Fruit fly (Drosophila melanogaster) whole organism, prepupa: Measurements from ENCODE around the gene Pif1A.

Experiments used
- CG1621 ChIP-seq: fragments of 200-800 bp; sonication (Bioruptor generic); optimal IDR thresholded peaks from 3 replicates; lab custom pipeline; 2018; ENCODE audit warnings: missing biosample characterization, mild to moderate bottlenecking, missing genetic modification characterization
- CG16779 ChIP-seq: fragments of 200-800 bp; sonication (Bioruptor generic); optimal IDR thresholded peaks from 3 replicates; lab custom pipeline; 2017; ENCODE audit warnings: missing biosample characterization, mild to moderate bottlenecking, missing genetic modification characterization
- CG6792 ChIP-seq: fragments of 200-800 bp; sonication (Bioruptor generic); optimal IDR thresholded peaks from 3 replicates; lab custom pipeline; 2016; ENCODE audit warnings: missing biosample characterization, missing genetic modification characterization
- CG6808 ChIP-seq: fragments of 200-800 bp; sonication (Bioruptor generic); optimal IDR thresholded peaks from 3 replicates; lab custom pipeline; 2017; ENCODE audit warnings: missing biosample characterization, missing genetic modification characterization, mild to moderate bottlenecking, moderate library complexity, missing genetic modification reagents
- CG7368 ChIP-seq: fragments of 200-800 bp; sonication (Bioruptor generic); optimal IDR thresholded peaks from 3 replicates; lab custom pipeline; 2016; ENCODE audit warnings: missing biosample characterization, missing genetic modification characterization
- Sox14 ChIP-seq: fragments of 200-800 bp; sonication (Bioruptor generic); optimal IDR thresholded peaks from 3 replicates; lab custom pipeline; 2016; ENCODE audit warnings: missing biosample characterization, missing genetic modification characterization
- Sox15 ChIP-seq: fragments of 200-800 bp; sonication (Bioruptor generic); optimal IDR thresholded peaks from 3 replicates; lab custom pipeline; 2016; ENCODE audit warnings: missing biosample characterization, missing genetic modification characterization
- vri ChIP-seq: fragments of 200-800 bp; sonication (Bioruptor generic); optimal IDR thresholded peaks from 3 replicates; lab custom pipeline; 2016; ENCODE audit warnings: missing biosample characterization, mild to moderate bottlenecking, missing genetic modification characterization

- TF ChIP-seq CG1621 (tag; lab: Kevin White, UChicago) = peak; percentile 46
- TF ChIP-seq CG6792 = peak; percentile 61
- TF ChIP-seq vri (GFP tag; lab: Kevin White, UChicago) = no peak
- TF ChIP-seq CG16779 = no peak
- TF ChIP-seq Sox15 (GFP tag; lab: Kevin White, UChicago) = peak; percentile 34
- TF ChIP-seq Sox14 (GFP tag; lab: Kevin White, UChicago) = peak; percentile 42
- no peak for TF ChIP-seq CG7368 (GFP tag; lab: Kevin White, UChicago)
- peak; percentile 34 for TF ChIP-seq CG6808 (GFP tag; lab: Kevin White, UChicago)
These were observed 46.2 kb upstream of the Pif1A start for dm6 chr3R:8847096-8847639.
